Worm (Caenorhabditis elegans) whole organism, L4 larva: Measurements from ENCODE around the gene slc-25A10.

Experiments
- F44E2.7 ChIP-seq: fragments of 200-800 bp; sonication (Bioruptor generic); IDR thresholded peaks from 2 replicates; pipeline ENCODE4 v2.1.2; 2022; ENCODE audit warnings: missing genetic modification characterization, missing compliant biosample characterization
- ama-1 ChIP-seq: fragments of 150-350 bp; optimal IDR thresholded peaks from 2 replicates; lab custom pipeline; 2014; ENCODE audit warnings: inconsistent platforms, mixed read lengths
- nhr-28 ChIP-seq: fragments of 150-350 bp; optimal IDR thresholded peaks from 2 replicates; lab custom pipeline; 2014; ENCODE audit warnings: missing biosample characterization, missing genetic modification characterization
- nhr-48 ChIP-seq: sonication (generic microtip); optimal IDR thresholded peaks from 2 replicates; lab custom pipeline; 2016; ENCODE audit warnings: mild to moderate bottlenecking, missing genetic modification characterization, missing compliant biosample characterization

DNA sequence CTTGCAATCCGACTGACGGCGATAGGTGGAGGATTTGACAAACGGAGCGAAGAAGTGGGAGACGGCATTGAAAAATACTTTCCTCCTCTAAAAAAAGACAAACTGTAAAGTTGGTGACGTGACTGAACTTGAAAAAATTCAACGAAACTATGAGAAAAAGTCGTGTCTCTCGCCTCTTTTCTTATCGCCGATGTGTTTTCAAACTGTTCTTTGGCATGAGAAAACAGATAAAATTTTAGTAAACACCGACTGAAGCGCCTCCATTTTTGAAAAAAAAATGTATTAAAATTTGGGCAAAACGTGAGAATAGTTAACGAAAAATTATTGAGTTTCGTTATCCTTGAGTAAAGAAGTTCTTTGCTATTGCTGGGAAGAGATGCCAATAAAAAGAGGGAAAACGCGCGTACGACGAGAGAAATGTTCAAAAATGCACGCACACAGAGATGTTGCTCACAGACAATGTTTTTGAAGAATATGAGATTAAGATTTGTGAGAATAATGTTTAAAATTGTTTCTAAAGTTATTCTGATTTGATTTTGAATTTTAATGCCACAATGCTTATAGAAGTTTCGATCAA lies 3.4 kb upstream of the slc-25A10 start:
- no peak for TF ChIP-seq ama-1 (lab: Kevin White, UChicago)
- no peak for TF ChIP-seq nhr-28 (tag; lab: Kevin White, UChicago)
- TF ChIP-seq nhr-48 = no peak
- no peak for TF ChIP-seq F44E2.7 (GFP tag; lab: Robert Waterston, UW)
